Fruit fly (Drosophila melanogaster) whole organism, pupa: ENCODE results near the gene CG7059.

Source experiments
- CG10348 ChIP-seq: fragments of 200-800 bp; sonication (Bioruptor generic); IDR thresholded peaks from 2 replicates; pipeline ENCODE4 v1.3.6; 2022; ENCODE audit warnings: missing biosample characterization, missing genetic modification characterization
- CG13204 ChIP-seq: fragments of 200-800 bp; sonication (Bioruptor generic); optimal IDR thresholded peaks from 2 replicates; lab custom pipeline; 2018; ENCODE audit warnings: missing biosample characterization, mild to moderate bottlenecking, missing genetic modification characterization, moderate library complexity
- CG14655 ChIP-seq: fragments of 200-800 bp; sonication (Bioruptor generic); optimal IDR thresholded peaks from 3 replicates; lab custom pipeline; 2017; ENCODE audit warnings: mild to moderate bottlenecking, missing biosample characterization, missing genetic modification reagents, missing genetic modification characterization
- CG15710 ChIP-seq: fragments of 200-800 bp; sonication (Bioruptor generic); optimal IDR thresholded peaks from 2 replicates; lab custom pipeline; 2018; ENCODE audit warnings: missing biosample characterization, mild to moderate bottlenecking, missing genetic modification characterization, moderate library complexity
- CG17806 ChIP-seq: fragments of 200-800 bp; sonication (Bioruptor generic); optimal IDR thresholded peaks from 2 replicates; lab custom pipeline; 2018; ENCODE audit warnings: missing biosample characterization, mild to moderate bottlenecking, missing genetic modification characterization, moderate library complexity
- CG9948 ChIP-seq: fragments of 200-800 bp; sonication (Bioruptor generic); optimal IDR thresholded peaks from 2 replicates; lab custom pipeline; 2018; ENCODE audit warnings: missing biosample characterization, mild to moderate bottlenecking, missing genetic modification characterization, moderate library complexity
- D1 ChIP-seq: fragments of 200-800 bp; sonication (Bioruptor generic); optimal IDR thresholded peaks from 2 replicates; lab custom pipeline; 2018; ENCODE audit warnings: missing biosample characterization, mild to moderate bottlenecking, missing genetic modification characterization, moderate library complexity
- Pif1B ChIP-seq: fragments of 200-800 bp; sonication (Bioruptor generic); optimal IDR thresholded peaks from 3 replicates; lab custom pipeline; 2016; ENCODE audit warnings: missing biosample characterization, missing genetic modification characterization
- gl ChIP-seq: fragments of 200-800 bp; sonication (Bioruptor generic); optimal IDR thresholded peaks from 2 replicates; lab custom pipeline; 2018; ENCODE audit warnings: missing biosample characterization, mild to moderate bottlenecking, missing genetic modification characterization

DNA sequence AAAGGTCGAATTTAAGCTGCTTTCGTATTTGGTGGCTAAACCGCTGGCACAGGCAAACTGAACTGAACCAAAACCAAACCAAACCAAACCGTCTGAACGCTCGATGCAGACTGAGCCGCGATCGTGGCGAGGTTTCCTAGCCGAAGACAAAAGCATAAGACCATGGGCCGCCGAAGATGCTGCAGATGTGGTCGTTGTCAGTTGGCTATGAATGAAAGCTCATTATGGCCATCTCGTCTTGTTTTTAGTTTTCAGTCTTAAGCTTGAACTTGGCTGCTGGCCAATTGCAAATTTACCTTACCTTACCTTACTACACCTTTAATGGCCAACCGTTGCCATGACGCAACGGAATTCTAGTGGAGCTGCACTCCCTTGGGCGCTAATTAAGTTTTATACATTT, 46.5 kb downstream of the CG7059 start, which contains the start of gene CG13847:
- TF ChIP-seq gl (tag; lab: Kevin White, UChicago) (no peak), CG15710 (no peak), CG17806 (tag; lab: Kevin White, UChicago) (no peak), D1 (tag; lab: Kevin White, UChicago) (no peak), CG13204 (GFP tag; lab: Kevin White, UChicago) (no peak), CG14655 (no peak), CG9948 (tag; lab: Kevin White, UChicago) (no peak), Pif1B (GFP tag; lab: Kevin White, UChicago) (no peak), CG10348 (no peak)
